Fruit fly (Drosophila melanogaster) whole organism, embryonic: ENCODE results near the gene ND-24.
A peak's percentile ranks its signal among the peaks of the same experiment; 100 is the strongest.

Experiments used
- Adf1 ChIP-seq: fragments of 200-800 bp; sonication (Bioruptor generic); IDR thresholded peaks from 2 replicates; pipeline ENCODE4 v1.3.6; 2022; ENCODE audit warnings: missing biosample characterization, missing genetic modification characterization
- CG10565 ChIP-seq: fragments of 200-800 bp; sonication (Bioruptor generic); optimal IDR thresholded peaks from 3 replicates; lab custom pipeline; 2016; ENCODE audit warnings: missing biosample characterization, mild to moderate bottlenecking, missing genetic modification characterization
- CG10654 ChIP-seq: fragments of 200-800 bp; sonication (Bioruptor generic); optimal IDR thresholded peaks from 2 replicates; lab custom pipeline; 2016; ENCODE audit warnings: missing biosample characterization, missing genetic modification characterization
- CG10979 ChIP-seq: fragments of 200-800 bp; sonication (Bioruptor generic); optimal IDR thresholded peaks from 2 replicates; lab custom pipeline; 2018; ENCODE audit warnings: missing biosample characterization, mild to moderate bottlenecking, missing genetic modification characterization, moderate library complexity
- CG11723 ChIP-seq: fragments of 200-800 bp; sonication (Bioruptor generic); optimal IDR thresholded peaks from 2 replicates; lab custom pipeline; 2017; ENCODE audit warnings: missing biosample characterization, mild to moderate bottlenecking, missing genetic modification characterization
- CG12744 ChIP-seq: fragments of 200-800 bp; sonication (Bioruptor generic); optimal IDR thresholded peaks from 2 replicates; lab custom pipeline; 2016; ENCODE audit warnings: missing biosample characterization, missing genetic modification characterization
- CG14441 ChIP-seq: fragments of 200-800 bp; sonication (Bioruptor generic); IDR thresholded peaks from 2 replicates; pipeline ENCODE4 v1.3.6; 2022; ENCODE audit warnings: missing biosample characterization, missing genetic modification characterization
- CG14860 ChIP-seq: fragments of 200-800 bp; sonication (Bioruptor generic); IDR thresholded peaks from 3 replicates; pipeline ENCODE4 v1.3.6; 2022; ENCODE audit warnings: missing biosample characterization, missing genetic modification characterization; ENCODE audit not compliant: partially characterized antibody
- CG15269 ChIP-seq: fragments of 200-800 bp; sonication (Bioruptor generic); optimal IDR thresholded peaks from 2 replicates; lab custom pipeline; 2018; ENCODE audit warnings: missing biosample characterization, mild to moderate bottlenecking, missing genetic modification characterization, moderate library complexity
- CG17361 ChIP-seq: fragments of 200-800 bp; sonication (Bioruptor generic); IDR thresholded peaks from 3 replicates; pipeline ENCODE4 v1.3.6; 2022; ENCODE audit warnings: missing biosample characterization, missing genetic modification characterization
- CG1792 ChIP-seq: fragments of 200-800 bp; sonication (Bioruptor generic); optimal IDR thresholded peaks from 2 replicates; lab custom pipeline; 2016; ENCODE audit warnings: missing biosample characterization, missing genetic modification characterization
- CG18764 ChIP-seq: fragments of 200-800 bp; sonication (Bioruptor generic); optimal IDR thresholded peaks from 3 replicates; lab custom pipeline; 2016; ENCODE audit warnings: missing biosample characterization, missing genetic modification characterization
- CG2889 ChIP-seq: fragments of 200-800 bp; sonication (Bioruptor generic); IDR thresholded peaks from 3 replicates; pipeline ENCODE4 v1.3.6; 2022; ENCODE audit warnings: missing biosample characterization, missing genetic modification characterization
- CG43689 ChIP-seq: fragments of 200-800 bp; sonication (Bioruptor generic); IDR thresholded peaks from 2 replicates; pipeline ENCODE4 v1.3.6; 2022; ENCODE audit warnings: missing biosample characterization, missing genetic modification characterization
- CG5180 ChIP-seq: fragments of 200-800 bp; sonication (Bioruptor generic); optimal IDR thresholded peaks from 3 replicates; lab custom pipeline; 2017; ENCODE audit warnings: missing biosample characterization, missing genetic modification characterization, mild to moderate bottlenecking, moderate library complexity, missing genetic modification reagents
- CG9876 ChIP-seq: fragments of 200-800 bp; sonication (Bioruptor generic); optimal IDR thresholded peaks from 2 replicates; lab custom pipeline; 2016; ENCODE audit warnings: missing biosample characterization, missing genetic modification characterization
- Chrac-16 ChIP-seq: fragments of 200-800 bp; sonication (Bioruptor generic); optimal IDR thresholded peaks from 3 replicates; lab custom pipeline; 2016; ENCODE audit warnings: missing biosample characterization, missing genetic modification characterization
- CoRest ChIP-seq: fragments of 200-800 bp; sonication (Bioruptor generic); optimal IDR thresholded peaks from 3 replicates; lab custom pipeline; 2018; ENCODE audit warnings: missing biosample characterization, mild to moderate bottlenecking, missing genetic modification characterization, moderate library complexity
- Deaf1 ChIP-seq: fragments of 200-800 bp; optimal IDR thresholded peaks from 3 replicates; lab custom pipeline; 2019; ENCODE audit warnings: missing biosample characterization, mild to moderate bottlenecking, missing genetic modification characterization, moderate library complexity
- Hmr ChIP-seq: fragments of 200-800 bp; sonication (Bioruptor generic); optimal IDR thresholded peaks from 3 replicates; lab custom pipeline; 2017; ENCODE audit warnings: mild to moderate bottlenecking, missing biosample characterization, missing genetic modification reagents, missing genetic modification characterization
- Kr ChIP-seq: fragments of 200-800 bp; sonication (Bioruptor generic); optimal IDR thresholded peaks from 2 replicates; lab custom pipeline; 2017; ENCODE audit warnings: missing biosample characterization, mild to moderate bottlenecking, missing genetic modification characterization
- Lhr ChIP-seq: fragments of 200-800 bp; sonication (Bioruptor generic); optimal IDR thresholded peaks from 3 replicates; lab custom pipeline; 2017; ENCODE audit warnings: mild to moderate bottlenecking, missing biosample characterization, missing genetic modification reagents, missing genetic modification characterization
- MTF-1 ChIP-seq: fragments of 200-800 bp; sonication (Bioruptor generic); optimal IDR thresholded peaks from 2 replicates; lab custom pipeline; 2018; ENCODE audit warnings: missing biosample characterization, mild to moderate bottlenecking, missing genetic modification characterization, borderline replicate concordance
- Nf-YB ChIP-seq: fragments of 200-800 bp; sonication (Bioruptor generic); optimal IDR thresholded peaks from 3 replicates; lab custom pipeline; 2019; ENCODE audit warnings: missing biosample characterization, mild to moderate bottlenecking, missing genetic modification characterization, moderate library complexity
- Oli ChIP-seq: fragments of 200-800 bp; sonication (Bioruptor generic); optimal IDR thresholded peaks from 2 replicates; lab custom pipeline; 2018; ENCODE audit warnings: missing biosample characterization, mild to moderate bottlenecking, missing genetic modification characterization, moderate library complexity
- Ptx1 ChIP-seq: fragments of 200-800 bp; sonication (Bioruptor generic); IDR thresholded peaks from 2 replicates; pipeline ENCODE4 v1.3.6; 2022; ENCODE audit warnings: missing biosample characterization, missing genetic modification characterization
- Spps ChIP-seq: fragments of 200-800 bp; sonication (Bioruptor generic); optimal IDR thresholded peaks from 2 replicates; lab custom pipeline; 2018; ENCODE audit warnings: missing biosample characterization, mild to moderate bottlenecking, missing genetic modification characterization
- TFAM ChIP-seq: fragments of 200-800 bp; sonication (Bioruptor generic); optimal IDR thresholded peaks from 2 replicates; lab custom pipeline; 2017; ENCODE audit warnings: missing biosample characterization, missing genetic modification characterization, inconsistent platforms
- abd-A ChIP-seq: fragments of 200-800 bp; sonication (Bioruptor generic); optimal IDR thresholded peaks from 3 replicates; lab custom pipeline; 2019; ENCODE audit warnings: missing biosample characterization, mild to moderate bottlenecking, missing genetic modification characterization, moderate library complexity
- ash1 ChIP-seq: fragments of 200-800 bp; sonication (Bioruptor generic); optimal IDR thresholded peaks from 2 replicates; lab custom pipeline; 2018; ENCODE audit warnings: missing biosample characterization, mild to moderate bottlenecking, missing genetic modification characterization
- bcd ChIP-seq: fragments of 200-800 bp; sonication (Bioruptor generic); optimal IDR thresholded peaks from 2 replicates; lab custom pipeline; 2017; ENCODE audit warnings: missing biosample characterization, mild to moderate bottlenecking, missing genetic modification characterization
- bigmax ChIP-seq: fragments of 200-800 bp; sonication (Bioruptor generic); optimal IDR thresholded peaks from 2 replicates; lab custom pipeline; 2018; ENCODE audit warnings: missing biosample characterization, mild to moderate bottlenecking, missing genetic modification characterization
- cad ChIP-seq: fragments of >200 bp; optimal IDR thresholded peaks from 2 replicates; lab custom pipeline; 2017; ENCODE audit warnings: missing biosample characterization, missing genetic modification characterization
- cato ChIP-seq: fragments of 200-800 bp; sonication (Bioruptor generic); optimal IDR thresholded peaks from 2 replicates; lab custom pipeline; 2016; ENCODE audit warnings: missing biosample characterization, missing genetic modification characterization, borderline replicate concordance
- dpn ChIP-seq, 2 experiments: fragments of 200-800 bp; sonication (Bioruptor generic); optimal IDR thresholded peaks; 3 replicates each; lab custom pipeline; 2016; ENCODE audit warnings: missing biosample characterization in 2 of 2, missing genetic modification characterization in 2 of 2
- ems ChIP-seq: fragments of 200-800 bp; sonication (Bioruptor generic); optimal IDR thresholded peaks from 3 replicates; lab custom pipeline; 2016; ENCODE audit warnings: missing biosample characterization, missing genetic modification characterization
- esg ChIP-seq: fragments of 200-800 bp; sonication (Bioruptor generic); conservative IDR thresholded peaks from 2 replicates; pipeline ENCODE4 v1.3.6; 2022; ENCODE audit warnings: missing biosample characterization, missing genetic modification characterization
- ham ChIP-seq: fragments of 200-800 bp; sonication (Bioruptor generic); IDR thresholded peaks from 2 replicates; pipeline ENCODE4 v1.3.6; 2022; ENCODE audit warnings: missing biosample characterization, missing genetic modification characterization
- hbn ChIP-seq: fragments of 200-800 bp; sonication (Bioruptor generic); IDR thresholded peaks from 2 replicates; pipeline ENCODE4 v1.3.6; 2022; ENCODE audit warnings: missing biosample characterization, missing genetic modification characterization; ENCODE audit not compliant: partially characterized antibody
- hkb ChIP-seq, 2 experiments: fragments of 200-800 bp in 1 of 2; fragments of >200 bp in 1 of 2; sonication (Bioruptor generic) in 1 of 2; IDR thresholded peaks in 1 of 2; optimal IDR thresholded peaks in 1 of 2; 2 replicates each; pipeline versions ENCODE4 v1.3.6 to Lab custom; 2017 to 2022; ENCODE audit warnings: missing biosample characterization in 1 of 2, missing genetic modification characterization in 1 of 2
- ind ChIP-seq: fragments of 200-800 bp; sonication (Bioruptor generic); optimal IDR thresholded peaks from 3 replicates; lab custom pipeline; 2016; ENCODE audit warnings: missing biosample characterization, missing genetic modification characterization
- mirr ChIP-seq: fragments of 200-800 bp; sonication (Bioruptor generic); optimal IDR thresholded peaks from 3 replicates; lab custom pipeline; 2018; ENCODE audit warnings: missing biosample characterization, mild to moderate bottlenecking, missing genetic modification characterization
- nmo ChIP-seq: fragments of 200-800 bp; sonication (Bioruptor generic); optimal IDR thresholded peaks from 2 replicates; lab custom pipeline; 2018; ENCODE audit warnings: missing biosample characterization, mild to moderate bottlenecking, missing genetic modification characterization, moderate library complexity
- onecut ChIP-seq: fragments of 200-800 bp; sonication (Bioruptor generic); IDR thresholded peaks from 2 replicates; pipeline ENCODE4 v1.3.6; 2022; ENCODE audit warnings: missing biosample characterization, missing genetic modification characterization
- pros ChIP-seq: fragments of 200-800 bp; sonication (Bioruptor generic); optimal IDR thresholded peaks from 3 replicates; lab custom pipeline; 2019; ENCODE audit warnings: missing biosample characterization, mild to moderate bottlenecking, missing genetic modification characterization, moderate library complexity
- pzg ChIP-seq: fragments of 200-800 bp; sonication (Bioruptor generic); optimal IDR thresholded peaks from 3 replicates; lab custom pipeline; 2018; ENCODE audit warnings: missing biosample characterization, mild to moderate bottlenecking, missing genetic modification characterization, moderate library complexity
- repo ChIP-seq: fragments of 200-800 bp; sonication (Bioruptor generic); optimal IDR thresholded peaks from 2 replicates; lab custom pipeline; 2016; ENCODE audit warnings: missing biosample characterization, missing genetic modification characterization
- sima ChIP-seq: fragments of 200-800 bp; sonication (Bioruptor generic); optimal IDR thresholded peaks from 2 replicates; lab custom pipeline; 2016; ENCODE audit warnings: missing biosample characterization, missing genetic modification characterization
- sisA ChIP-seq: fragments of 200-800 bp; sonication (Bioruptor generic); IDR thresholded peaks from 2 replicates; pipeline ENCODE4 v1.3.6; 2022; ENCODE audit warnings: missing biosample characterization, missing genetic modification characterization
- zfh1 ChIP-seq: fragments of 200-800 bp; sonication (Bioruptor generic); IDR thresholded peaks from 3 replicates; pipeline ENCODE4 v1.3.6; 2022; ENCODE audit warnings: missing biosample characterization, missing genetic modification characterization

The ND-24 gene

DNA sequence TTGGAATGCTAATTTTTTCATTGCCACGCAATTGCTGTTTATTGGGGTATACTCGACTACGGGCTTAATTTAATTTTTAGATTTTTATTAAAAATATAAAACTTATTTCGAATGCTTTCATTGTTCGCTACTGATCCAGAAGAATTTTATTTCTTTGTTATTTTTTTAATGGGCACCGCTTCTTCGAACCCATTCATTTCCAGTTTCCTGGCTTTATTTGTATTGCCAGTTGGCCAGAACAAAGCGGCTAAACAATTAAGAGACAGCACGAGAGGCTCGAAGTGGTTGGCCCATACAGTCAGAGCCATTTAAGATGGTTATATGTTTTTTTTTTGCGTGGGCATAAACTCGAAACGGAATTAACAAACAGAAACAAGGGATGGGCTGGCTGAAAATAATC is 36.1 kb upstream of the ND-24 start (continued):
- TF ChIP-seq zfh1 (GFP tag; lab: Robert Waterston, UW) = peak; percentile 82
- TF ChIP-seq CG17361 (GFP tag; lab: Robert Waterston, UW) = peak; percentile 75
- peak; percentile 80 for TF ChIP-seq CG15269 (tag; lab: Kevin White, UChicago)
- TF ChIP-seq Lhr (GFP tag; lab: Kevin White, UChicago) = no peak
- TF ChIP-seq bigmax (GFP tag; lab: Kevin White, UChicago) = no peak
- TF ChIP-seq TFAM (GFP tag; lab: Kevin White, UChicago) = no peak
- TF ChIP-seq Adf1 (GFP tag; lab: Robert Waterston, UW) = peak; percentile 63
- TF ChIP-seq pros (GFP tag; lab: Kevin White, UChicago) = no peak
- no peak for TF ChIP-seq ham (GFP tag; lab: Robert Waterston, UW)
- peak; percentile 21 for TF ChIP-seq repo (GFP tag; lab: Kevin White, UChicago)
- no peak for TF ChIP-seq CG1792 (GFP tag; lab: Kevin White, UChicago)
- no peak for TF ChIP-seq Kr (GFP tag; lab: Kevin White, UChicago)
- TF ChIP-seq CG2889 = peak; percentile 82
- TF ChIP-seq esg = peak; percentile 81
- peak; percentile 62 for TF ChIP-seq CG18764 (GFP tag; lab: Kevin White, UChicago)
- peak; percentile 84 for TF ChIP-seq Ptx1 (GFP tag; lab: Robert Waterston, UW)
- no peak for TF ChIP-seq sima (GFP tag; lab: Kevin White, UChicago)
- no peak for TF ChIP-seq cad (GFP tag; lab: Kevin White, UChicago)
- no peak for TF ChIP-seq pzg
- TF ChIP-seq onecut (GFP tag; lab: Robert Waterston, UW) = peak; percentile 29
- TF ChIP-seq Spps = no peak
- TF ChIP-seq CG43689 (GFP tag; lab: Robert Waterston, UW) = no peak
- TF ChIP-seq mirr (GFP tag; lab: Kevin White, UChicago) = no peak
- TF ChIP-seq CG11723 (GFP tag; lab: Kevin White, UChicago) = no peak
- peak; percentile 60 for TF ChIP-seq Chrac-16
- peak; percentile 59 for TF ChIP-seq nmo (GFP tag; lab: Kevin White, UChicago)
- TF ChIP-seq sisA (GFP tag; lab: Robert Waterston, UW) = peak; percentile 70
- TF ChIP-seq CoRest (tag; lab: Kevin White, UChicago) = peak; percentile 77
- peak; percentile 75 for TF ChIP-seq Oli (tag; lab: Kevin White, UChicago)
- peak; percentile 50 for TF ChIP-seq Deaf1 (tag; lab: Kevin White, UChicago)
- peak; percentile 65 for TF ChIP-seq CG10979
- no peak for TF ChIP-seq CG10565 (GFP tag; lab: Kevin White, UChicago)
- TF ChIP-seq hkb (optimal IDR thresholded peaks at IDR 0.05; lab: Kevin White, UChicago) = no peak
- TF ChIP-seq hkb (GFP tag; IDR thresholded peaks at IDR 0.05; lab: Robert Waterston, UW) = peak; percentile 85
- TF ChIP-seq CG14860 (GFP tag; lab: Robert Waterston, UW) = no peak
- peak; percentile 55 for TF ChIP-seq CG12744
- peak; percentile 64 to 65 for TF ChIP-seq dpn (GFP tag; optimal IDR thresholded peaks at IDR 0.05; lab: Kevin White, UChicago)
- TF ChIP-seq Nf-YB (GFP tag; lab: Kevin White, UChicago) = peak; percentile 32
- TF ChIP-seq CG10654 (GFP tag; lab: Kevin White, UChicago) = peak; percentile 65
- peak; percentile 12 for TF ChIP-seq CG5180 (GFP tag; lab: Kevin White, UChicago)
- TF ChIP-seq MTF-1 (GFP tag; lab: Kevin White, UChicago) = no peak
- TF ChIP-seq abd-A = no peak
- peak; percentile 70 for TF ChIP-seq ind (GFP tag; lab: Kevin White, UChicago)
- peak; percentile 7 for TF ChIP-seq CG9876 (GFP tag; lab: Kevin White, UChicago)
- TF ChIP-seq cato (GFP tag; lab: Kevin White, UChicago) = peak; percentile 32
- TF ChIP-seq Hmr (GFP tag; lab: Kevin White, UChicago) = peak; percentile 81
- no peak for TF ChIP-seq ash1 (GFP tag; lab: Kevin White, UChicago)
- TF ChIP-seq CG14441 (GFP tag; lab: Robert Waterston, UW) = peak; percentile 80
- no peak for TF ChIP-seq hbn
- TF ChIP-seq bcd (GFP tag; lab: Kevin White, UChicago) = peak; percentile 77
- peak; percentile 46 for TF ChIP-seq ems (GFP tag; lab: Kevin White, UChicago)
